Fruit fly (Drosophila melanogaster) whole organism, embryonic: ENCODE data around the gene CG31262.

Experiments used
- CG10321 ChIP-seq: fragments of 200-800 bp; sonication (Bioruptor generic); IDR thresholded peaks from 2 replicates; pipeline ENCODE4 v1.3.6; 2022; ENCODE audit warnings: missing biosample characterization, missing genetic modification characterization
- CG8924 ChIP-seq: fragments of 200-800 bp; optimal IDR thresholded peaks from 3 replicates; lab custom pipeline; 2019; ENCODE audit warnings: missing biosample characterization, mild to moderate bottlenecking, missing genetic modification characterization, moderate library complexity

DNA sequence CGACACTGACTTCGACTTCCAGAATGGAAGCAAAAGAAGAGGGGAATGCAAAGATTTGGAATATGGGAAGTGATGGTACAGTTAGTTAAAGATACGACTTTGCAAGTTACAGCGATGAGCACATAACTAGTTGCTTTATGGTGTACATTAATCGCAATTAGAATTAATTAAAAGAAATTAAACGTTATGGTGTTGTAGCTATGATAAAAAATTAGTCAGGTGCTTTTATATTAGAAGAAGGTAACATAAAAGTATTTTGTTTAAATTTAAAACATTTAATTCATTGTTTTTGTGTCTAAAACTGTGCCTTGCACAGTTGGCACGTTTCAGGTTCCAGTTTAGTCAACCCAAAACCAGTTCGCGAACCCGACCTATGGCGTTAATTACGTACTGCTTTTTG is 2.9 kb downstream of the CG31262 start:
- TF ChIP-seq CG8924 (tag; lab: Kevin White, UChicago) (no peak), CG10321 (GFP tag; lab: Robert Waterston, UW) (no peak)
